Worm (Caenorhabditis elegans) whole organism, young adult: Measurements from ENCODE around the gene wdr-46.

Experiments used
- B0019.2 ChIP-seq: fragments of 200-800 bp; sonication (Bioruptor generic); conservative IDR thresholded peaks from 2 replicates; pipeline ENCODE4 v1.3.6; 2022; ENCODE audit warnings: missing genetic modification reagents, missing genetic modification characterization, missing compliant biosample characterization
- B0035.1 ChIP-seq: sonication (generic microtip); optimal IDR thresholded peaks from 2 replicates; lab custom pipeline; 2016; ENCODE audit warnings: missing genetic modification characterization, mild to moderate bottlenecking, missing compliant biosample characterization, missing genotype, missing genetic modification reagents
- C06A6.2 ChIP-seq: fragments of 200-800 bp; sonication (Bioruptor generic); conservative IDR thresholded peaks from 2 replicates; pipeline ENCODE4 v1.3.6; 2022; ENCODE audit warnings: missing genetic modification characterization, missing compliant biosample characterization
- F22D6.2 ChIP-seq: sonication (generic microtip); optimal IDR thresholded peaks from 2 replicates; lab custom pipeline; 2016; ENCODE audit warnings: mild to moderate bottlenecking, missing genetic modification characterization, missing compliant biosample characterization
- F39B2.1 ChIP-seq: fragments of 200-800 bp; sonication (Bioruptor generic); IDR thresholded peaks from 2 replicates; pipeline ENCODE4 v1.3.6; 2022; ENCODE audit warnings: missing genetic modification reagents, missing genetic modification characterization, missing compliant biosample characterization
- F49E8.2 ChIP-seq: sonication (generic microtip); optimal IDR thresholded peaks from 3 replicates; lab custom pipeline; 2017; ENCODE audit warnings: missing genetic modification characterization, mild to moderate bottlenecking, missing compliant biosample characterization, antibody characterized with exemption, moderate library complexity; ENCODE audit not compliant: insufficient read depth
- F55B11.4 ChIP-seq: sonication (generic microtip); optimal IDR thresholded peaks from 2 replicates; lab custom pipeline; 2016; ENCODE audit warnings: missing compliant biosample characterization, missing genetic modification characterization, borderline replicate concordance; ENCODE audit not compliant: insufficient read depth
- F57A8.1 ChIP-seq: fragments of 200-800 bp; sonication (Bioruptor generic); optimal IDR thresholded peaks from 2 replicates; lab custom pipeline; 2018; ENCODE audit warnings: mild to moderate bottlenecking, missing genetic modification characterization, moderate library complexity, missing compliant biosample characterization
- K12H6.12 ChIP-seq: fragments of 200-800 bp; sonication (Bioruptor generic); optimal IDR thresholded peaks from 2 replicates; lab custom pipeline; 2018; ENCODE audit warnings: mild to moderate bottlenecking, missing genetic modification characterization, missing compliant biosample characterization
- Y56A3A.18 ChIP-seq: fragments of 200-800 bp; sonication (Bioruptor generic); IDR thresholded peaks from 2 replicates; pipeline ENCODE4 v1.3.6; 2022; ENCODE audit warnings: missing genetic modification reagents, missing genetic modification characterization, missing compliant biosample characterization
- Y67H2A.10 ChIP-seq: fragments of 200-800 bp; sonication (Bioruptor generic); conservative IDR thresholded peaks from 2 replicates; pipeline ENCODE4 v1.3.6; 2022; ENCODE audit warnings: missing genetic modification reagents, missing genetic modification characterization, missing compliant biosample characterization
- Y79H2A.3 ChIP-seq: fragments of 200-800 bp; sonication (Bioruptor generic); conservative IDR thresholded peaks from 2 replicates; pipeline ENCODE4 v1.3.6; 2022; ENCODE audit warnings: missing genetic modification reagents, missing genetic modification characterization, missing compliant biosample characterization
- akir-1 ChIP-seq: fragments of 200-800 bp; sonication (Bioruptor generic); optimal IDR thresholded peaks from 2 replicates; lab custom pipeline; 2018; ENCODE audit warnings: mild to moderate bottlenecking, missing genetic modification characterization, moderate library complexity, missing compliant biosample characterization
- ama-1 ChIP-seq, 3 experiments: fragments of 150-350 bp in 1 of 3; sonication (generic microtip) in 2 of 3; optimal IDR thresholded peaks; 2 replicates each; lab custom pipeline; 2014 to 2018; ENCODE audit warnings: missing biosample characterization in 2 of 3, missing genetic modification characterization in 2 of 3, missing genetic modification reagents in 2 of 3
- aptf-3 ChIP-seq: fragments of 200-800 bp; sonication (Bioruptor generic); IDR thresholded peaks from 2 replicates; pipeline ENCODE4 v1.3.6; 2022; ENCODE audit warnings: missing genetic modification characterization, missing compliant biosample characterization
- bed-2 ChIP-seq: fragments of 200-800 bp; sonication (Bioruptor generic); IDR thresholded peaks from 2 replicates; pipeline ENCODE4 v1.3.6; 2022; ENCODE audit warnings: missing genetic modification reagents, missing genetic modification characterization, missing compliant biosample characterization
- ceh-27 ChIP-seq: fragments of 200-800 bp; sonication (Bioruptor generic); optimal IDR thresholded peaks from 2 replicates; lab custom pipeline; 2018; ENCODE audit warnings: mild to moderate bottlenecking, missing genetic modification characterization, moderate library complexity, missing compliant biosample characterization
- ceh-40 ChIP-seq: fragments of 200-800 bp; sonication (Bioruptor generic); IDR thresholded peaks from 2 replicates; pipeline ENCODE4 v1.3.6; 2022; ENCODE audit warnings: missing genetic modification characterization, missing compliant biosample characterization
- dpff-1 ChIP-seq: sonication (generic microtip); optimal IDR thresholded peaks from 2 replicates; lab custom pipeline; 2017; ENCODE audit warnings: mild to moderate bottlenecking, missing genetic modification characterization, missing compliant biosample characterization
- dpl-1 ChIP-seq: fragments of 150-350 bp; optimal IDR thresholded peaks from 2 replicates; lab custom pipeline; 2014; ENCODE audit warnings: missing biosample characterization, missing genetic modification reagents, missing genetic modification characterization
- egl-44 ChIP-seq: fragments of 200-800 bp; sonication (Bioruptor generic); IDR thresholded peaks from 2 replicates; pipeline ENCODE4 v1.3.6; 2022; ENCODE audit warnings: missing genetic modification reagents, missing genetic modification characterization, missing compliant biosample characterization
- ets-4 ChIP-seq: fragments of 200-800 bp; sonication (Bioruptor generic); optimal IDR thresholded peaks from 2 replicates; lab custom pipeline; 2018; ENCODE audit warnings: mild to moderate bottlenecking, missing genetic modification characterization, missing compliant biosample characterization
- gei-17 ChIP-seq: fragments of 200-800 bp; sonication (Bioruptor generic); optimal IDR thresholded peaks from 2 replicates; lab custom pipeline; 2018; ENCODE audit warnings: mild to moderate bottlenecking, missing genetic modification characterization, missing compliant biosample characterization
- hrde-1 ChIP-seq: sonication (generic microtip); optimal IDR thresholded peaks from 2 replicates; lab custom pipeline; 2016; ENCODE audit warnings: missing genetic modification characterization, mild to moderate bottlenecking, missing compliant biosample characterization, moderate library complexity, missing genotype, missing genetic modification reagents, borderline replicate concordance
- let-607 ChIP-seq, 2 experiments: fragments of 200-800 bp in 1 of 2; sonication (Bioruptor generic) in 1 of 2; sonication (generic microtip) in 1 of 2; optimal IDR thresholded peaks; 2 replicates each; lab custom pipeline; 2016 to 2018; ENCODE audit warnings: mild to moderate bottlenecking in 2 of 2, missing compliant biosample characterization in 2 of 2, missing genetic modification characterization in 2 of 2, moderate library complexity in 2 of 2, missing genotype in 1 of 2
- lin-54 ChIP-seq: fragments of 200-800 bp; sonication (Bioruptor generic); optimal IDR thresholded peaks from 2 replicates; lab custom pipeline; 2018; ENCODE audit warnings: mild to moderate bottlenecking, missing genetic modification characterization, missing compliant biosample characterization
- lsl-1 ChIP-seq: fragments of 200-800 bp; sonication (Bioruptor generic); optimal IDR thresholded peaks from 2 replicates; lab custom pipeline; 2018; ENCODE audit warnings: mild to moderate bottlenecking, missing genetic modification characterization, moderate library complexity, missing compliant biosample characterization
- madf-3 ChIP-seq: fragments of 200-800 bp; sonication (Bioruptor generic); IDR thresholded peaks from 2 replicates; pipeline ENCODE4 v1.3.6; 2022; ENCODE audit warnings: missing genetic modification reagents, missing genetic modification characterization, missing compliant biosample characterization
- mes-4 ChIP-seq: sonication (generic microtip); optimal IDR thresholded peaks from 2 replicates; lab custom pipeline; 2016; ENCODE audit warnings: missing genotype, missing genetic modification characterization, missing compliant biosample characterization
- nfya-1 ChIP-seq: sonication (generic microtip); optimal IDR thresholded peaks from 2 replicates; lab custom pipeline; 2017; ENCODE audit warnings: antibody characterized with exemption, missing compliant biosample characterization, missing genetic modification characterization, borderline replicate concordance; ENCODE audit not compliant: insufficient read depth
- nfyb-1 ChIP-seq: fragments of 200-800 bp; sonication (Bioruptor generic); IDR thresholded peaks from 2 replicates; pipeline ENCODE4 v1.3.6; 2022; ENCODE audit warnings: missing genetic modification reagents, missing genetic modification characterization, missing compliant biosample characterization
- nhr-120 ChIP-seq: fragments of 200-800 bp; sonication (Bioruptor generic); IDR thresholded peaks from 2 replicates; pipeline ENCODE4 v1.3.6; 2022; ENCODE audit warnings: missing genetic modification characterization, missing compliant biosample characterization
- nhr-179 ChIP-seq: sonication (generic microtip); optimal IDR thresholded peaks from 2 replicates; lab custom pipeline; 2016; ENCODE audit warnings: mild to moderate bottlenecking, missing genetic modification characterization, missing compliant biosample characterization
- nhr-27 ChIP-seq: fragments of 200-800 bp; sonication (Bioruptor generic); optimal IDR thresholded peaks from 2 replicates; lab custom pipeline; 2018; ENCODE audit warnings: mild to moderate bottlenecking, missing genetic modification characterization, moderate library complexity, missing compliant biosample characterization
- nhr-90 ChIP-seq: sonication (generic microtip); optimal IDR thresholded peaks from 2 replicates; lab custom pipeline; 2016; ENCODE audit warnings: missing genotype, mild to moderate bottlenecking, missing genetic modification characterization, missing compliant biosample characterization
- pbrm-1 ChIP-seq: fragments of 200-800 bp; sonication (Bioruptor generic); IDR thresholded peaks from 2 replicates; pipeline ENCODE4 v1.3.6; 2022; ENCODE audit warnings: missing genetic modification reagents, missing genetic modification characterization, missing compliant biosample characterization
- rec-8 ChIP-seq, 2 experiments: sonication (generic microtip); optimal IDR thresholded peaks; 2 replicates each; lab custom pipeline; 2016; ENCODE audit warnings: mild to moderate bottlenecking in 2 of 2, missing genetic modification characterization in 2 of 2, missing genetic modification reagents in 2 of 2, missing genotype in 2 of 2, missing biosample characterization in 1 of 2, missing compliant biosample characterization in 1 of 2, moderate library complexity in 1 of 2
- sdz-38 ChIP-seq: sonication (generic microtip); optimal IDR thresholded peaks from 2 replicates; lab custom pipeline; 2016; ENCODE audit warnings: missing genotype, missing genetic modification characterization, missing compliant biosample characterization
- tbx-9 ChIP-seq: sonication (generic microtip); optimal IDR thresholded peaks from 2 replicates; lab custom pipeline; 2016; ENCODE audit warnings: borderline replicate concordance, missing genetic modification characterization, inconsistent platforms, missing compliant biosample characterization
- unc-62 ChIP-seq: fragments of 150-350 bp; optimal IDR thresholded peaks from 2 replicates; lab custom pipeline; 2014; ENCODE audit warnings: missing biosample characterization, missing genetic modification reagents, missing genetic modification characterization
- xnd-1 ChIP-seq: sonication (generic microtip); optimal IDR thresholded peaks from 2 replicates; lab custom pipeline; 2016; ENCODE audit warnings: missing genotype, missing genetic modification reagents, missing genetic modification characterization, missing compliant biosample characterization
- zim-3 ChIP-seq: sonication (generic microtip); optimal IDR thresholded peaks from 2 replicates; lab custom pipeline; 2017; ENCODE audit warnings: mild to moderate bottlenecking, missing genetic modification characterization, moderate library complexity, missing compliant biosample characterization
- ztf-22 ChIP-seq: fragments of 200-800 bp; sonication (Bioruptor generic); optimal IDR thresholded peaks from 2 replicates; lab custom pipeline; 2018; ENCODE audit warnings: mild to moderate bottlenecking, missing genetic modification characterization, moderate library complexity, missing compliant biosample characterization
- ztf-28 ChIP-seq: fragments of 200-800 bp; sonication (Bioruptor generic); IDR thresholded peaks from 2 replicates; pipeline ENCODE4 v1.3.6; 2022; ENCODE audit warnings: missing genetic modification reagents, missing genetic modification characterization, missing compliant biosample characterization
- ztf-6 ChIP-seq: fragments of 200-800 bp; sonication (Bioruptor generic); IDR thresholded peaks from 2 replicates; pipeline ENCODE4 v1.3.6; 2022; ENCODE audit warnings: missing genetic modification reagents, missing genetic modification characterization, missing compliant biosample characterization

Gene wdr-46

ce11 chrIV:12417536-12418195 is 45.6 kb downstream of the wdr-46 start, which contains the start of gene F08G5.3 (continued):
- TF ChIP-seq B0019.2 (GFP tag; lab: Robert Waterston, UW) (peak; percentile 60; the same call in 1 of the 2 replicates), Y79H2A.3 (no peak), hrde-1 (tag; lab: Kevin White, UChicago) (peak; percentile 67), sdz-38 (tag; lab: Kevin White, UChicago) (no peak), gei-17 (no peak), unc-62 (GFP tag; lab: Kevin White, UChicago) (no peak), Y56A3A.18 (GFP tag; lab: Robert Waterston, UW) (0 out of 2 replicates have a peak, but pooled peaks have one; percentile 62), F55B11.4 (tag; lab: Kevin White, UChicago) (no peak), mes-4 (tag; lab: Kevin White, UChicago) (peak; percentile 82), ceh-40 (GFP tag; lab: Robert Waterston, UW) (0 out of 2 replicates have a peak, but pooled peaks have one; percentile 64), F22D6.2 (peak; percentile 16), akir-1 (GFP tag; lab: Kevin White, UChicago) (no peak), dpff-1 (tag; lab: Kevin White, UChicago) (no peak), nfya-1 (tag; lab: Kevin White, UChicago) (no peak), bed-2 (GFP tag; lab: Robert Waterston, UW) (no peak), dpl-1 (peak; percentile 9), F57A8.1 (GFP tag; lab: Kevin White, UChicago) (no peak), ztf-28 (GFP tag; lab: Robert Waterston, UW) (peak; percentile 66; the same call in 1 of the 2 replicates), nhr-27 (tag; lab: Kevin White, UChicago) (no peak), nhr-120 (no peak), aptf-3 (GFP tag; lab: Robert Waterston, UW) (no peak), egl-44 (GFP tag; lab: Robert Waterston, UW) (peak; percentile 27; the same call in 1 of the 2 replicates), lin-54 (GFP tag; lab: Kevin White, UChicago) (peak; percentile 60), ceh-27 (GFP tag; lab: Kevin White, UChicago) (peak; percentile 46), nhr-90 (tag; lab: Kevin White, UChicago) (peak; percentile 77), F49E8.2 (tag; lab: Kevin White, UChicago) (peak; percentile 36), Y67H2A.10 (GFP tag; lab: Robert Waterston, UW) (no peak), B0035.1 (tag; lab: Kevin White, UChicago) (no peak), C06A6.2 (GFP tag; lab: Robert Waterston, UW) (0 out of 2 replicates have a peak, but pooled peaks have one; percentile 21), rec-8 (tag; optimal IDR thresholded peaks at IDR 0.05; lab: Kevin White, UChicago) (peak; percentile 49 to 90), zim-3 (tag; lab: Kevin White, UChicago) (peak; percentile 73), pbrm-1 (GFP tag; lab: Robert Waterston, UW) (peak; percentile 77), xnd-1 (tag; lab: Kevin White, UChicago) (no peak), tbx-9 (no peak), nfyb-1 (GFP tag; lab: Robert Waterston, UW) (peak; percentile 84), let-607 (tag; optimal IDR thresholded peaks at IDR 0.05; lab: Kevin White, UChicago) (peak in 1 of 2 experiments; percentile 29), ztf-22 (GFP tag; lab: Kevin White, UChicago) (no peak), nhr-179 (tag; lab: Kevin White, UChicago) (no peak), lsl-1 (GFP tag; lab: Kevin White, UChicago) (peak; percentile 43), madf-3 (GFP tag; lab: Robert Waterston, UW) (0 out of 2 replicates have a peak, but pooled peaks have one; percentile 47), ztf-6 (GFP tag; lab: Robert Waterston, UW) (no peak), F39B2.1 (no peak), K12H6.12 (tag; lab: Kevin White, UChicago) (peak; percentile 21), ama-1 (optimal IDR thresholded peaks at IDR 0.05; lab: Kevin White, UChicago) (no peak), ama-1 (GFP tag; optimal IDR thresholded peaks at IDR 0.05; lab: Kevin White, UChicago) (peak; percentile 70 to 73), ets-4 (no peak)
